Fruit fly (Drosophila melanogaster): ENCODE results near the gene to.

DNA sequence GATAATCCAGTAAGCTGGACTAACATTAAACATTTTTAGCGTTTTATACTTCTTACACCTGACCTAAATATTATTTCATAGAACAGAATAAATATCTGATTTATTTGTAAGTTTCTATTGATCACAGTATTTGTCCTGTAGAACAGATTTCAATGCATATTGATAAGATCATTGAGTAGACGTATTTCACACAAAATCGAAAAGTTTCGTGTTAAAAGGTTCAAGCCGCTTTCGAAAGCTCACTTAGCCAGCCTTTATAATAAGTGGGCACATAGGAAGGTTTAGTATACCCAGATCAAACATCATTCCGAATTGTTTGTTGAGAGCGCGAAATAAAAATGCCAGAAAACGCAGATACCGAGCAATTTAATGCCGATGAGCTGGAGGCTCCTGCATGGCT is 49.6 kb downstream of the to start, which contains the start of gene CG11893:
- TF ChIP-seq usp (GFP tag; optimal IDR thresholded peaks at IDR 0.05) (no peak), tai (GFP tag; optimal IDR thresholded peaks at IDR 0.05) (no peak), h (GFP tag; optimal IDR thresholded peaks at IDR 0.05) (no peak), Sp1 (GFP tag; optimal IDR thresholded peaks at IDR 0.05) (no peak), brk (GFP tag; optimal IDR thresholded peaks at IDR 0.05) (no peak), Vsx2 (GFP tag; optimal IDR thresholded peaks at IDR 0.05; ENCODE audit: partially characterized antibody) (no peak), woc (GFP tag; optimal IDR thresholded peaks at IDR 0.05) (no peak)

Measured in whole organism, wandering third instar larva.